Worm (Caenorhabditis elegans): Measurements from ENCODE around the gene T17A3.12.

DNA sequence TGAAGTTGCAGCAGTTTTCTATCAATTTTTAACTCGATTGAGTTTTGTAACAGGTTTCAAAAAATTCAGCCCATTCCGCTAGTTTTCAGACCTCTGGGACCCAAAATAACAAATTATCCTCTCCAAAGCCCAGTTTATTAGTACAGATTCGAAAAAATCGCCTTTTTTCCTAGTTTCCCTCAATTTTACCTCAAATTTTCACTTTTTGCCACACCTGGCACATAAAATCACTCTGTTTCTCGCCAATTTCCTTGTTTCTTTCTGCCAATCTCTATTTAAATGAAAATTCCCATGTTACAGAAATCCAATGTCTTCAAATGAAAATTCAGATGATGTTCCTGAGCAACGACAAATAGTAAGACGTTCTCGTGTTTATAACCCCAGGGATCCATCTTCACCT lies 12.9 kb downstream of the T17A3.12 start, which contains the start of gene pals-22:
- TF ChIP-seq eor-1 (tag; optimal IDR thresholded peaks at IDR 0.05) (no peak), mdl-1 (tag; optimal IDR thresholded peaks at IDR 0.05) (no peak), nhr-11 (tag; optimal IDR thresholded peaks at IDR 0.05) (no peak), zag-1 (tag; optimal IDR thresholded peaks at IDR 0.05) (no peak), egl-5 (tag; optimal IDR thresholded peaks at IDR 0.05) (no peak), ztf-11 (tag; optimal IDR thresholded peaks at IDR 0.05) (no peak)
